Fruit fly (Drosophila melanogaster): ENCODE measurements around the gene CG34293.

- TF ChIP-seq CG8478 (optimal IDR thresholded peaks at IDR 0.05) (no peak), CTCF (optimal IDR thresholded peaks at IDR 0.05) (no peak)
Observed at dm6 chr3R:27129580-27130385, 35.6 kb downstream of the CG34293 start.

All from S2 (cell line).